Worm (Caenorhabditis elegans) whole organism, young adult: ENCODE measurements around the gene clec-153.
A peak's percentile ranks its signal among the peaks of the same experiment; 100 is the strongest.

Experiments
- B0019.2 ChIP-seq: fragments of 200-800 bp; sonication (Bioruptor generic); conservative IDR thresholded peaks from 2 replicates; pipeline ENCODE4 v1.3.6; 2022; ENCODE audit warnings: missing genetic modification reagents, missing genetic modification characterization, missing compliant biosample characterization
- F33H1.4 ChIP-seq: fragments of 200-800 bp; sonication (Bioruptor generic); IDR thresholded peaks from 2 replicates; pipeline ENCODE4 v1.3.6; 2022; ENCODE audit warnings: missing genetic modification reagents, missing genetic modification characterization, missing compliant biosample characterization
- F37B4.10 ChIP-seq: fragments of 200-800 bp; sonication (Bioruptor generic); IDR thresholded peaks from 2 replicates; pipeline ENCODE4 v1.3.6; 2022; ENCODE audit warnings: missing genetic modification characterization, missing compliant biosample characterization
- F39B2.1 ChIP-seq: fragments of 200-800 bp; sonication (Bioruptor generic); IDR thresholded peaks from 2 replicates; pipeline ENCODE4 v1.3.6; 2022; ENCODE audit warnings: missing genetic modification reagents, missing genetic modification characterization, missing compliant biosample characterization
- F52B5.7 ChIP-seq: sonication (generic microtip); optimal IDR thresholded peaks from 2 replicates; lab custom pipeline; 2016; ENCODE audit warnings: mild to moderate bottlenecking, missing genetic modification characterization, missing compliant biosample characterization
- F55B11.4 ChIP-seq: sonication (generic microtip); optimal IDR thresholded peaks from 2 replicates; lab custom pipeline; 2016; ENCODE audit warnings: missing compliant biosample characterization, missing genetic modification characterization, borderline replicate concordance; ENCODE audit not compliant: insufficient read depth
- F57C9.4 ChIP-seq: sonication (generic microtip); optimal IDR thresholded peaks from 2 replicates; lab custom pipeline; 2017; ENCODE audit warnings: mild to moderate bottlenecking, missing genetic modification characterization, missing compliant biosample characterization
- K11D2.4 ChIP-seq: fragments of 200-800 bp; sonication (Bioruptor generic); IDR thresholded peaks from 2 replicates; pipeline ENCODE4 v1.3.6; 2022; ENCODE audit warnings: missing genetic modification reagents, missing genetic modification characterization, missing compliant biosample characterization
- T07F8.4 ChIP-seq: sonication (generic microtip); optimal IDR thresholded peaks from 2 replicates; lab custom pipeline; 2016; ENCODE audit warnings: mild to moderate bottlenecking, missing genetic modification characterization, moderate library complexity, missing compliant biosample characterization
- Y95B8A.8 ChIP-seq: fragments of 200-800 bp; sonication (Bioruptor generic); IDR thresholded peaks from 2 replicates; pipeline ENCODE4 v1.3.6; 2022; ENCODE audit warnings: missing genetic modification reagents, missing genetic modification characterization, missing compliant biosample characterization
- ZK185.1 ChIP-seq: sonication (generic microtip); optimal IDR thresholded peaks from 2 replicates; lab custom pipeline; 2016; ENCODE audit warnings: mild to moderate bottlenecking, missing genetic modification characterization, missing compliant biosample characterization; ENCODE audit not compliant: poor library complexity, severe bottlenecking
- aptf-2 ChIP-seq: fragments of 200-800 bp; sonication (Bioruptor generic); conservative IDR thresholded peaks from 2 replicates; pipeline ENCODE4 v1.3.6; 2022; ENCODE audit warnings: missing genetic modification reagents, missing genetic modification characterization, missing compliant biosample characterization
- athp-1 ChIP-seq: sonication (generic microtip); optimal IDR thresholded peaks from 2 replicates; lab custom pipeline; 2017; ENCODE audit warnings: mild to moderate bottlenecking, missing genetic modification characterization, missing compliant biosample characterization
- bed-1 ChIP-seq: fragments of 200-800 bp; sonication (Bioruptor generic); IDR thresholded peaks from 2 replicates; pipeline ENCODE4 v1.3.6; 2022; ENCODE audit warnings: missing genetic modification reagents, missing genetic modification characterization, missing compliant biosample characterization
- ccch-3 ChIP-seq: fragments of 200-800 bp; sonication (Bioruptor generic); optimal IDR thresholded peaks from 2 replicates; lab custom pipeline; 2018; ENCODE audit warnings: mild to moderate bottlenecking, missing genetic modification characterization, missing compliant biosample characterization
- cebp-1 ChIP-seq, 2 experiments: fragments of 200-800 bp in 1 of 2; sonication (Bioruptor generic) in 1 of 2; sonication (generic microtip) in 1 of 2; IDR thresholded peaks in 1 of 2; optimal IDR thresholded peaks in 1 of 2; 2 replicates each; pipeline versions ENCODE4 v1.3.6 to Lab custom; 2017 to 2022; ENCODE audit warnings: missing compliant biosample characterization in 2 of 2, missing genetic modification characterization in 2 of 2, mild to moderate bottlenecking in 1 of 2, missing genetic modification reagents in 1 of 2, moderate library complexity in 1 of 2
- cebp-2 ChIP-seq: fragments of 200-800 bp; sonication (Bioruptor generic); IDR thresholded peaks from 2 replicates; pipeline ENCODE4 v1.3.6; 2022; ENCODE audit warnings: missing genetic modification characterization, missing compliant biosample characterization
- ceh-40 ChIP-seq: fragments of 200-800 bp; sonication (Bioruptor generic); IDR thresholded peaks from 2 replicates; pipeline ENCODE4 v1.3.6; 2022; ENCODE audit warnings: missing genetic modification characterization, missing compliant biosample characterization
- ceh-58 ChIP-seq: fragments of 200-800 bp; sonication (Bioruptor generic); IDR thresholded peaks from 2 replicates; pipeline ENCODE4 v1.3.6; 2022; ENCODE audit warnings: missing genetic modification characterization, missing compliant biosample characterization
- ceh-79 ChIP-seq: sonication (generic microtip); optimal IDR thresholded peaks from 2 replicates; lab custom pipeline; 2017; ENCODE audit warnings: mild to moderate bottlenecking, missing genetic modification characterization, missing compliant biosample characterization
- die-1 ChIP-seq: sonication (generic microtip); optimal IDR thresholded peaks from 2 replicates; lab custom pipeline; 2016; ENCODE audit warnings: missing genotype, mild to moderate bottlenecking, missing genetic modification characterization, missing compliant biosample characterization
- dox-1 ChIP-seq: fragments of 200-800 bp; sonication (Bioruptor generic); IDR thresholded peaks from 2 replicates; pipeline ENCODE4 v1.3.6; 2022; ENCODE audit warnings: missing genetic modification reagents, missing genetic modification characterization, missing compliant biosample characterization
- ets-4 ChIP-seq: fragments of 200-800 bp; sonication (Bioruptor generic); optimal IDR thresholded peaks from 2 replicates; lab custom pipeline; 2018; ENCODE audit warnings: mild to moderate bottlenecking, missing genetic modification characterization, missing compliant biosample characterization
- hlh-26 ChIP-seq: fragments of 200-800 bp; sonication (Bioruptor generic); conservative IDR thresholded peaks from 2 replicates; pipeline ENCODE4 v1.3.6; 2022; ENCODE audit warnings: missing genetic modification reagents, missing genetic modification characterization, missing compliant biosample characterization
- hmg-20 ChIP-seq: fragments of 200-800 bp; sonication (Bioruptor generic); IDR thresholded peaks from 2 replicates; pipeline ENCODE4 v1.3.6; 2022; ENCODE audit warnings: missing genetic modification reagents, missing genetic modification characterization, missing compliant biosample characterization
- lin-40 ChIP-seq: sonication (generic microtip); optimal IDR thresholded peaks from 2 replicates; lab custom pipeline; 2016; ENCODE audit warnings: missing genetic modification characterization, mild to moderate bottlenecking, missing compliant biosample characterization, missing genotype, missing genetic modification reagents
- madf-3 ChIP-seq: fragments of 200-800 bp; sonication (Bioruptor generic); IDR thresholded peaks from 2 replicates; pipeline ENCODE4 v1.3.6; 2022; ENCODE audit warnings: missing genetic modification reagents, missing genetic modification characterization, missing compliant biosample characterization
- madf-8 ChIP-seq: fragments of 200-800 bp; sonication (Bioruptor generic); conservative IDR thresholded peaks from 2 replicates; pipeline ENCODE4 v1.3.6; 2022; ENCODE audit warnings: missing genetic modification reagents, missing genetic modification characterization, missing compliant biosample characterization
- mel-28 ChIP-seq: sonication (generic microtip); optimal IDR thresholded peaks from 2 replicates; lab custom pipeline; 2016; ENCODE audit warnings: borderline replicate concordance, mild to moderate bottlenecking, missing genetic modification characterization, missing compliant biosample characterization
- nfya-1 ChIP-seq: sonication (generic microtip); optimal IDR thresholded peaks from 2 replicates; lab custom pipeline; 2017; ENCODE audit warnings: antibody characterized with exemption, missing compliant biosample characterization, missing genetic modification characterization, borderline replicate concordance; ENCODE audit not compliant: insufficient read depth
- nfya-2 ChIP-seq: fragments of 200-800 bp; sonication (Bioruptor generic); IDR thresholded peaks from 2 replicates; pipeline ENCODE4 v1.3.6; 2022; ENCODE audit warnings: missing genetic modification reagents, missing genetic modification characterization, missing compliant biosample characterization
- nhr-120 ChIP-seq: fragments of 200-800 bp; sonication (Bioruptor generic); IDR thresholded peaks from 2 replicates; pipeline ENCODE4 v1.3.6; 2022; ENCODE audit warnings: missing genetic modification characterization, missing compliant biosample characterization
- nhr-80 ChIP-seq: sonication (generic microtip); optimal IDR thresholded peaks from 2 replicates; lab custom pipeline; 2016; ENCODE audit warnings: missing genetic modification characterization, missing compliant biosample characterization
- pbrm-1 ChIP-seq: fragments of 200-800 bp; sonication (Bioruptor generic); IDR thresholded peaks from 2 replicates; pipeline ENCODE4 v1.3.6; 2022; ENCODE audit warnings: missing genetic modification reagents, missing genetic modification characterization, missing compliant biosample characterization
- rcor-1 ChIP-seq: fragments of 200-800 bp; sonication (Bioruptor generic); IDR thresholded peaks from 2 replicates; pipeline ENCODE4 v1.3.6; 2022; ENCODE audit warnings: missing genetic modification reagents, missing genetic modification characterization, missing compliant biosample characterization
- rec-8 ChIP-seq, 2 experiments: sonication (generic microtip); optimal IDR thresholded peaks; 2 replicates each; lab custom pipeline; 2016; ENCODE audit warnings: mild to moderate bottlenecking in 2 of 2, missing genetic modification characterization in 2 of 2, missing genetic modification reagents in 2 of 2, missing genotype in 2 of 2, missing biosample characterization in 1 of 2, missing compliant biosample characterization in 1 of 2, moderate library complexity in 1 of 2
- rpc-1 ChIP-seq, 2 experiments: fragments of 150-350 bp in 1 of 2; sonication (generic microtip) in 1 of 2; optimal IDR thresholded peaks; 2 replicates each; lab custom pipeline; 2014 to 2018; ENCODE audit warnings: missing biosample characterization in 1 of 2, missing genetic modification characterization in 1 of 2, missing genetic modification reagents in 1 of 2, missing genotype in 1 of 2
- sea-2 ChIP-seq: fragments of 200-800 bp; sonication (Bioruptor generic); IDR thresholded peaks from 2 replicates; pipeline ENCODE4 v1.3.6; 2022; ENCODE audit warnings: missing genetic modification characterization, missing compliant biosample characterization
- snpc-3.4 ChIP-seq: sonication (generic microtip); optimal IDR thresholded peaks from 2 replicates; lab custom pipeline; 2017; ENCODE audit warnings: missing genetic modification characterization, mild to moderate bottlenecking, missing compliant biosample characterization, antibody characterized with exemption, moderate library complexity, missing genotype, missing genetic modification reagents
- tbp1 ChIP-seq: fragments of 200-800 bp; sonication (Bioruptor generic); optimal IDR thresholded peaks from 2 replicates; lab custom pipeline; 2018; ENCODE audit warnings: mild to moderate bottlenecking, missing genetic modification characterization, missing compliant biosample characterization
- tbx-9 ChIP-seq: sonication (generic microtip); optimal IDR thresholded peaks from 2 replicates; lab custom pipeline; 2016; ENCODE audit warnings: borderline replicate concordance, missing genetic modification characterization, inconsistent platforms, missing compliant biosample characterization
- tlf-1 ChIP-seq: fragments of 200-800 bp; sonication (Bioruptor generic); optimal IDR thresholded peaks from 2 replicates; lab custom pipeline; 2018; ENCODE audit warnings: mild to moderate bottlenecking, missing genetic modification characterization, missing compliant biosample characterization
- unc-62 ChIP-seq: fragments of 150-350 bp; optimal IDR thresholded peaks from 2 replicates; lab custom pipeline; 2014; ENCODE audit warnings: missing biosample characterization, missing genetic modification reagents, missing genetic modification characterization
- ztf-25 ChIP-seq: fragments of 200-800 bp; sonication (Bioruptor generic); IDR thresholded peaks from 2 replicates; pipeline ENCODE4 v1.3.6; 2022; ENCODE audit warnings: missing genetic modification reagents, missing genetic modification characterization, missing compliant biosample characterization
- ztf-28 ChIP-seq: fragments of 200-800 bp; sonication (Bioruptor generic); IDR thresholded peaks from 2 replicates; pipeline ENCODE4 v1.3.6; 2022; ENCODE audit warnings: missing genetic modification reagents, missing genetic modification characterization, missing compliant biosample characterization
- ztf-6 ChIP-seq: fragments of 200-800 bp; sonication (Bioruptor generic); IDR thresholded peaks from 2 replicates; pipeline ENCODE4 v1.3.6; 2022; ENCODE audit warnings: missing genetic modification reagents, missing genetic modification characterization, missing compliant biosample characterization

The clec-153 gene

DNA sequence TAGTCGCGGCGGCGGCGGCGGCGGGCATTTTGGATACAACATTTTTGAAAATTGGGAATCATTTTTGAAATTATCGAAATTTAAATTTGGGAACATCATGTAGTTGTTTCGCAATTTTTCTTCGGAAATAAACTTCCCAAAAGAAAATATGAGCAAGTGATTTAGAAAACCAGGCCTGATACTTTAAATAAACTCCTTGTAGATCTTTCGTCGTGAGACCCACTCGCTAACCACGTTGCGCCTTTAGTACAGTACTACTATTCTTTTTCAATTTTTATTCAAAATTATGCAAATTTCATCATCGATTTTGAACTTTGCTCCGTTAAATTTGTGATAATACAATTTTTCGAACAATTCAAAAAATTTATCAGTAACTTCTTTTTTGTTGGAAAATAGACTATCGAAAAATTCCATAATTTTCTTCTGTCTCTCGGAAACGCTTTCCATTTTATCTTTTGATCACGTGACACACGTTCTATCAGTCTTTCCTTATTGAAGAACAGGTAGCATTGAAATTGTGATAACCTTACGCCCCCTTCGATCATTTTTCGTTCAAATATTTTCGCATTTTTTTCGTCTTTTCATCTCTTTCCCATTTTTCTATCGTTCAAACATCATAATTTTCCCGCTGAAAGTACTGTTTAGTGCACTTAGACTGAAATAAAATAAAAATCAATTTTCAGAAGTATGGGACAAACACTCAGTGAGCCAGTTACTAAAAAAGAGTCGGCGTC, 14.9 kb downstream of the clec-153 start, which contains the start of gene ppm-2 (continued):
- TF ChIP-seq tbx-9 (tag; lab: Kevin White, UChicago) (no peak), hmg-20 (no peak), madf-8 (GFP tag; lab: Robert Waterston, UW) (peak; percentile 100), sea-2 (no peak), ZK185.1 (tag; lab: Kevin White, UChicago) (no peak), athp-1 (tag; lab: Kevin White, UChicago) (no peak), nhr-120 (GFP tag; lab: Robert Waterston, UW) (no peak), madf-3 (GFP tag; lab: Robert Waterston, UW) (0 out of 2 replicates have a peak, but pooled peaks have one; percentile 2), F52B5.7 (tag; lab: Kevin White, UChicago) (no peak), unc-62 (GFP tag; lab: Kevin White, UChicago) (no peak), B0019.2 (GFP tag; lab: Robert Waterston, UW) (no peak), dox-1 (GFP tag; lab: Robert Waterston, UW) (no peak), bed-1 (GFP tag; lab: Robert Waterston, UW) (no peak), ceh-79 (no peak), ccch-3 (GFP tag; lab: Kevin White, UChicago) (no peak), ztf-28 (GFP tag; lab: Robert Waterston, UW) (no peak), die-1 (no peak), aptf-2 (GFP tag; lab: Robert Waterston, UW) (0 out of 2 replicates have a peak, but pooled peaks have one; percentile 59), rpc-1 (optimal IDR thresholded peaks at IDR 0.05; lab: Kevin White, UChicago) (no peak), rpc-1 (tag; optimal IDR thresholded peaks at IDR 0.05; lab: Kevin White, UChicago) (no peak), pbrm-1 (no peak), F37B4.10 (GFP tag; lab: Robert Waterston, UW) (no peak), Y95B8A.8 (no peak), mel-28 (tag; lab: Kevin White, UChicago) (no peak), nfya-1 (tag; lab: Kevin White, UChicago) (no peak), ztf-6 (no peak), ceh-58 (GFP tag; lab: Robert Waterston, UW) (no peak), F55B11.4 (tag; lab: Kevin White, UChicago) (no peak), nhr-80 (tag; lab: Kevin White, UChicago) (peak; percentile 31), hlh-26 (GFP tag; lab: Robert Waterston, UW) (no peak), snpc-3.4 (peak; percentile 53), rcor-1 (GFP tag; lab: Robert Waterston, UW) (peak; percentile 43; the same call in 1 of the 2 replicates), cebp-1 (GFP tag; IDR thresholded peaks at IDR 0.05; lab: Robert Waterston, UW) (no peak), cebp-1 (tag; optimal IDR thresholded peaks at IDR 0.05; lab: Kevin White, UChicago) (no peak), F39B2.1 (GFP tag; lab: Robert Waterston, UW) (no peak), ceh-40 (GFP tag; lab: Robert Waterston, UW) (no peak), cebp-2 (GFP tag; lab: Robert Waterston, UW) (no peak), nfya-2 (GFP tag; lab: Robert Waterston, UW) (no peak), K11D2.4 (no peak), T07F8.4 (tag; lab: Kevin White, UChicago) (no peak), F33H1.4 (GFP tag; lab: Robert Waterston, UW) (peak; percentile 97), tlf-1 (GFP tag; lab: Kevin White, UChicago) (no peak), tbp1 (GFP tag; lab: Kevin White, UChicago) (no peak), rec-8 (tag; optimal IDR thresholded peaks at IDR 0.05; lab: Kevin White, UChicago) (no peak), F57C9.4 (tag; lab: Kevin White, UChicago) (no peak), ztf-25 (GFP tag; lab: Robert Waterston, UW) (no peak), ets-4 (no peak), lin-40 (no peak)
